Worm (Caenorhabditis elegans) whole organism, mixed stage, embryonic: ENCODE data around the gene nemt-1.
A peak's percentile ranks its signal among the peaks of the same experiment; 100 is the strongest.
"Not testable (repeated sequence)": the region's sequence is repeated elsewhere in the genome, so short reads cannot be mapped to it uniquely, and the experiment has no call there.

Experiments
- M03D4.4 ChIP-seq: sonication (generic microtip); optimal IDR thresholded peaks from 2 replicates; lab custom pipeline; 2017; ENCODE audit warnings: mild to moderate bottlenecking, missing genetic modification characterization, missing compliant biosample characterization
- bed-3 ChIP-seq: fragments of 200-800 bp; sonication (Bioruptor generic); optimal IDR thresholded peaks from 3 replicates; lab custom pipeline; 2018; ENCODE audit warnings: mild to moderate bottlenecking, missing genetic modification characterization, moderate library complexity, missing compliant biosample characterization
- blmp-1 ChIP-seq: fragments of 150-350 bp; optimal IDR thresholded peaks from 2 replicates; lab custom pipeline; 2014; ENCODE audit warnings: missing biosample characterization, missing genetic modification characterization
- ceh-43 ChIP-seq: fragments of 200-800 bp; sonication (Bioruptor generic); optimal IDR thresholded peaks from 2 replicates; lab custom pipeline; 2018; ENCODE audit warnings: mild to moderate bottlenecking, missing genetic modification characterization, moderate library complexity, missing compliant biosample characterization
- ceh-83 ChIP-seq: fragments of 200-800 bp; sonication (Bioruptor generic); optimal IDR thresholded peaks from 2 replicates; lab custom pipeline; 2018; ENCODE audit warnings: mild to moderate bottlenecking, missing genetic modification characterization, missing compliant biosample characterization
- cnd-1 ChIP-seq: fragments of 200-800 bp; sonication (Bioruptor generic); optimal IDR thresholded peaks from 2 replicates; lab custom pipeline; 2018; ENCODE audit warnings: mild to moderate bottlenecking, missing genetic modification characterization, missing compliant biosample characterization
- drap-1 ChIP-seq: fragments of 200-800 bp; sonication (Bioruptor generic); optimal IDR thresholded peaks from 3 replicates; lab custom pipeline; 2018; ENCODE audit warnings: mild to moderate bottlenecking, missing genetic modification characterization, missing compliant biosample characterization
- elt-1 ChIP-seq: sonication (generic microtip); optimal IDR thresholded peaks from 2 replicates; lab custom pipeline; 2017; ENCODE audit warnings: missing genetic modification characterization, mild to moderate bottlenecking, missing compliant biosample characterization, antibody characterized with exemption, moderate library complexity, borderline replicate concordance; ENCODE audit not compliant: insufficient read depth
- elt-3 ChIP-seq: fragments of 150-350 bp; optimal IDR thresholded peaks from 2 replicates; lab custom pipeline; 2014; ENCODE audit warnings: missing biosample characterization, missing genetic modification characterization
- flh-1 ChIP-seq: fragments of 200-800 bp; sonication (Bioruptor generic); optimal IDR thresholded peaks from 2 replicates; lab custom pipeline; 2018; ENCODE audit warnings: mild to moderate bottlenecking, missing genetic modification characterization, moderate library complexity, missing compliant biosample characterization
- ham-2 ChIP-seq: fragments of 200-800 bp; sonication (Bioruptor generic); optimal IDR thresholded peaks from 2 replicates; lab custom pipeline; 2018; ENCODE audit warnings: mild to moderate bottlenecking, missing genetic modification characterization, missing compliant biosample characterization
- hlh-1 ChIP-seq: fragments of 150-350 bp; optimal IDR thresholded peaks from 2 replicates; lab custom pipeline; 2014; ENCODE audit warnings: missing biosample characterization, missing genetic modification reagents, missing genetic modification characterization
- lin-13 ChIP-seq: fragments of 150-350 bp; optimal IDR thresholded peaks from 2 replicates; lab custom pipeline; 2014; ENCODE audit warnings: missing biosample characterization, missing genetic modification characterization
- lin-32 ChIP-seq: fragments of 200-800 bp; sonication (Bioruptor generic); optimal IDR thresholded peaks from 2 replicates; lab custom pipeline; 2018; ENCODE audit warnings: mild to moderate bottlenecking, missing genetic modification characterization, missing compliant biosample characterization
- lsy-2 ChIP-seq: fragments of 150-350 bp; optimal IDR thresholded peaks from 2 replicates; lab custom pipeline; 2014; ENCODE audit warnings: missing biosample characterization, missing genetic modification characterization
- mab-5 ChIP-seq: fragments of 150-350 bp; optimal IDR thresholded peaks from 2 replicates; lab custom pipeline; 2014; ENCODE audit warnings: missing biosample characterization, missing genetic modification characterization
- mep-1 ChIP-seq: fragments of 150-350 bp; optimal IDR thresholded peaks from 2 replicates; lab custom pipeline; 2017; ENCODE audit warnings: missing biosample characterization, missing genetic modification reagents, missing genetic modification characterization, inconsistent platforms
- mls-2 ChIP-seq: sonication (generic microtip); optimal IDR thresholded peaks from 2 replicates; lab custom pipeline; 2016; ENCODE audit warnings: mild to moderate bottlenecking, missing genetic modification characterization, moderate library complexity, missing compliant biosample characterization
- nhr-2 ChIP-seq: fragments of 150-350 bp; optimal IDR thresholded peaks from 2 replicates; lab custom pipeline; 2014; ENCODE audit warnings: missing biosample characterization, missing genetic modification characterization
- nhr-237 ChIP-seq: fragments of 150-350 bp; optimal IDR thresholded peaks from 2 replicates; lab custom pipeline; 2014; ENCODE audit warnings: missing biosample characterization, missing genetic modification characterization
- nhr-28 ChIP-seq: fragments of 150-350 bp; optimal IDR thresholded peaks from 2 replicates; lab custom pipeline; 2014; ENCODE audit warnings: missing biosample characterization, missing genetic modification characterization
- nhr-76 ChIP-seq: sonication (generic microtip); optimal IDR thresholded peaks from 2 replicates; lab custom pipeline; 2017; ENCODE audit warnings: missing biosample characterization, missing genetic modification characterization
- pha-4 ChIP-seq: fragments of 150-350 bp; optimal IDR thresholded peaks from 2 replicates; lab custom pipeline; 2018; ENCODE audit warnings: missing biosample characterization, missing genetic modification reagents, missing genetic modification characterization
- sem-2 ChIP-seq: fragments of 200-800 bp; sonication (Bioruptor generic); optimal IDR thresholded peaks from 2 replicates; lab custom pipeline; 2018; ENCODE audit warnings: mild to moderate bottlenecking, missing genetic modification characterization, missing compliant biosample characterization
- snpc-4 ChIP-seq: fragments of 150-350 bp; optimal IDR thresholded peaks from 2 replicates; lab custom pipeline; 2014; ENCODE audit warnings: missing biosample characterization, missing genetic modification characterization
- sptf-1 ChIP-seq: sonication (generic microtip); optimal IDR thresholded peaks from 2 replicates; lab custom pipeline; 2017; ENCODE audit warnings: mild to moderate bottlenecking, missing genetic modification characterization, moderate library complexity, missing compliant biosample characterization
- tbx-8 ChIP-seq: fragments of 200-800 bp; sonication (Bioruptor generic); optimal IDR thresholded peaks from 2 replicates; lab custom pipeline; 2018; ENCODE audit warnings: mild to moderate bottlenecking, missing genetic modification characterization, moderate library complexity, missing compliant biosample characterization
- unc-120 ChIP-seq: sonication (generic microtip); optimal IDR thresholded peaks from 2 replicates; lab custom pipeline; 2017; ENCODE audit warnings: missing genetic modification characterization, missing compliant biosample characterization; ENCODE audit not compliant: poor library complexity, severe bottlenecking
- unc-62 ChIP-seq: fragments of 150-350 bp; optimal IDR thresholded peaks from 2 replicates; lab custom pipeline; 2014; ENCODE audit warnings: missing biosample characterization, missing genetic modification reagents, missing genetic modification characterization
- zip-8 ChIP-seq: fragments of 150-350 bp; optimal IDR thresholded peaks from 2 replicates; lab custom pipeline; 2014; ENCODE audit warnings: missing biosample characterization, missing genetic modification characterization

Gene nemt-1

ce11 chrIV:9296285-9296684 is 23.0 kb downstream of the nemt-1 start, which contains the start of gene F49C12.1:
Gene F49C12.1 (minus strand): TSS chrIV:9296354.
- TF ChIP-seq M03D4.4 (tag; lab: Kevin White, UChicago) = no peak
- no peak for TF ChIP-seq ham-2 (GFP tag; lab: Kevin White, UChicago)
- TF ChIP-seq pha-4 (tag; lab: Kevin White, UChicago) = no peak
- no peak for TF ChIP-seq sem-2
- no peak for TF ChIP-seq mls-2 (tag; lab: Kevin White, UChicago)
- no peak for TF ChIP-seq bed-3
- TF ChIP-seq unc-62 = no peak
- TF ChIP-seq unc-120 (tag; lab: Kevin White, UChicago) = no peak
- no peak for TF ChIP-seq blmp-1
- no peak for TF ChIP-seq elt-3 (tag; lab: Kevin White, UChicago)
- TF ChIP-seq snpc-4 (tag; lab: Kevin White, UChicago) = no peak
- no peak for TF ChIP-seq elt-1 (tag; lab: Kevin White, UChicago)
- TF ChIP-seq hlh-1 (tag; lab: Kevin White, UChicago) = no peak
- TF ChIP-seq nhr-2 (tag; lab: Kevin White, UChicago) = no peak
- TF ChIP-seq nhr-28 = no peak
- TF ChIP-seq ceh-83 (GFP tag; lab: Kevin White, UChicago) = no peak

ce11 chrIV:9293825-9294224 is 25.4 kb downstream of the nemt-1 start, which contains the start of gene nhr-264:
Gene nhr-264 (minus strand): TSS chrIV:9293925.
- TF ChIP-seq ham-2 (GFP tag; lab: Kevin White, UChicago); nhr-2 (tag; lab: Kevin White, UChicago); ceh-43 (GFP tag; lab: Kevin White, UChicago): not testable (repeated sequence)

- TF ChIP-seq nhr-28 = no peak
- no peak for TF ChIP-seq tbx-8
- no peak for TF ChIP-seq sptf-1 (tag; lab: Kevin White, UChicago)
- no peak for TF ChIP-seq mab-5
- no peak for TF ChIP-seq lsy-2 (tag; lab: Kevin White, UChicago)
- no peak for TF ChIP-seq sem-2
- no peak for TF ChIP-seq M03D4.4 (tag; lab: Kevin White, UChicago)
- TF ChIP-seq bed-3 = no peak
Measured at ce11 chrIV:9289635-9290034, 29.6 kb downstream of the nemt-1 start.

DNA sequence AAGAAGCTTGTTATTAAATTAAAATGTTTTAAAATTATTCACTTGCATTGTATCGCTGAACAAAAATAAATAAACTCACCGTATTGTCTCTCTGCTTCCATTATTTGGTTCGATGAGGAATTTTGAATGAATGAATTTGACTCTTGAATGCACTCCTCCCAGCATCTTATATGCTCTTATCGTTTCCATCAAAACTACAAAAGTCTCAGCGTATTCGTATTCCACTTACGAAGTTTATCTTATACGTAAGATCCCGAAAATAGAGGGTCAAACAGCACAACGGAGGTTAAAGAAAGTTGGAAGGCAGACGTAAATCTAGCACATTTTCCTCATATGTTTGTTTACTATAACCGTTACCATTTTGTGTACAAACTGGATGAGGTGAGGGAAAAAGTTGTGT is 32.9 kb downstream of the nemt-1 start, which contains the start of gene nhr-267:
Gene nhr-267 (minus strand): TSS at position 101 of the 400 bp plus-strand sequence.
- TF ChIP-seq mep-1, nhr-2, lin-13 (tag; lab: Kevin White, UChicago): not testable (repeated sequence)
- TF ChIP-seq, all 35 proteins: peak for 0; not testable (repeated sequence) for 35

DNA sequence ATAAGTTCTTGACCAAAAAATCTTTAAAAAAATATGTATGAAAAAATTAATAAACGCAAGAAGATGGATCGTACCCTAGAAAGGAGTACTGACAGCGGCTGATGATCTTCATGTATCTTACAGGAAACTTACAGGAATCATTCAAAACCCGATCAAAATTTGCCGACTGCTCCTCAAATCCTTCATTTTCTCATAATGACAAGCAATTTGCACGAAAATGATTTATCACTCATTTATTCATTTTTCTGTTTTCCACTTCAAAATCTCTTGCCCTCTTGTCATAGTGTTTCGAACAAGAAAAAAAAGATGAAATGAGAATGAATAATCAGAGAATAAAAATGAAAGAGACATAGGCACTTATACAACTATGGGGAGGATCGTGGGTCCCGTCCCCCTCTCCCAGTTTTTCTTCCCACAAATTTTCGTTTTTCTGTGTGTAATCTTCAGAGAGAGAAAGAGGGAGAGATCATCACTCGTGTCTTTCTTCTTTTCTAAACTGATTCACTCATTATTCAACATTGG is 45.2 kb downstream of the nemt-1 start, which contains the start of gene nmy-3:
Gene nmy-3 (plus strand): TSS at position 472 of the 522 bp plus-strand sequence.
- TF ChIP-seq unc-120 (tag; lab: Kevin White, UChicago) = peak; percentile 10
- TF ChIP-seq mab-5 = no peak

DNA sequence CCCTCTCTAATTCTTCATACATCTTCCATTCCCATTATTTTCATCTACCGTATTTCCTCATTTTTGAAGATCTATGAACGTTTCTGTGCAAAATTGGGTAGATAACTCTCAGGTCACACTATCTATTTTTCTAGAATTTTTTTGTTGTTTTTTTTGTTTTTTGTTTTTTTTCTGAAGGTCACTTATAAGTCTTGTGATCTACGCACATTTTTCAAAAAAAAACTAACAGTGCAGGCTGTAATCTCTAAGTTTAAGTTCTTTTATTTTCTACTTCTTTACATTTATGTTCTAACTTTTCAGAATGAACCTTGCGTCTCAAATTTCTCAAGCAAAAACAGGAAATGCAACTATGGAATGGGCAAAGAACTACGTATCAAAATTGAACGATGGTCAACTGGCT is 49.4 kb downstream of the nemt-1 start, which contains the start of gene flh-3:
Gene flh-3 (plus strand): TSS at position 301 of the 400 bp plus-strand sequence.
- TF ChIP-seq nhr-76 (no peak), mep-1 (tag; lab: Kevin White, UChicago) (no peak), lsy-2 (tag; lab: Kevin White, UChicago) (no peak), mls-2 (tag; lab: Kevin White, UChicago) (no peak), cnd-1 (tag; lab: Kevin White, UChicago) (no peak), mab-5 (no peak), nhr-237 (tag; lab: Kevin White, UChicago) (no peak), lin-32 (GFP tag; lab: Kevin White, UChicago) (no peak), unc-62 (no peak), pha-4 (tag; lab: Kevin White, UChicago) (no peak), blmp-1 (no peak), drap-1 (GFP tag; lab: Kevin White, UChicago) (no peak), flh-1 (GFP tag; lab: Kevin White, UChicago) (no peak), zip-8 (no peak), sem-2 (no peak), ceh-43 (GFP tag; lab: Kevin White, UChicago) (no peak), tbx-8 (no peak), sptf-1 (tag; lab: Kevin White, UChicago) (no peak)
- TF ChIP-seq, all 35 proteins: peak for 0
